Fruit fly (Drosophila melanogaster): ENCODE data around the gene CG2211.

Gene CG2211

DNA sequence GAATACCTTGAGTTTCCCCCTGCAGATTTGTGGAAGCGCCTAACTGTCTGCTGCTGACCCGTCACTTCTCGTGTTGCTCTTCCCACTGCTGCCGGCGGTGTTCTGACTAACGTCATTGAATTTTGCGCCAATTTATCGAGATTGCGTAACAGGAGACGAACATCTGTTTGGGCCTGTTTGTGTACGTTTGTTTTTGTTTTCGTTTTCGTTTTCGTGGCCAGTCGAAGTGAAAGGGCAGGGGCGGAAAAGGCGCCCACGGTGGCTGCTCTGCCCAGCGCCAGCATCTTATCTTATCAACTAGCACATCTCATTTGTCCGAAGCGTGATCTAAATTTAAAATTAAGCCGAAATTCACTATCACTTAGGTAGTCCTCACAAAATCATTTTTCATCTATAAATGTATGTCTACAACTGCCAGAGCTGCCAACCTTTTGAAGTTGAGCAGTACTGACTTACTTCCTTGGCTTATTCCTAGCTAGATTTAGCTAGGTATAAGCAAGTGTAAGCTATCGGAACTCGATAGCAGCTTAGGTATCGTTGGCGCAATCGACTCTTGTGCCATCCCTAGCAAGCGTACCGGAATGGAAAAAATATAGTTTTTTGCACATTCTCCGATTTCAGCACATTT, 28.0 kb downstream of the CG2211 start, which contains the start of the genes Ctr9 and Nt5a (continued):
- TF ChIP-seq cas (GFP tag; IDR thresholded peaks at IDR 0.05) (peak; percentile 59; the same call in 1 of the 2 replicates), CG18262 (tag; optimal IDR thresholded peaks at IDR 0.05) (peak; percentile 20), CG16863 (GFP tag; optimal IDR thresholded peaks at IDR 0.05) (peak; percentile 27), Ravus (GFP tag; IDR thresholded peaks at IDR 0.05) (no peak), CG30431 (GFP tag; optimal IDR thresholded peaks at IDR 0.05) (no peak), CHES-1-like (GFP tag; optimal IDR thresholded peaks at IDR 0.05) (peak; percentile 56), az2 (GFP tag; optimal IDR thresholded peaks at IDR 0.05) (peak; percentile 31), CG3407 (GFP tag; optimal IDR thresholded peaks at IDR 0.05) (no peak), ara (GFP tag; IDR thresholded peaks at IDR 0.05) (no peak), danr (GFP tag; IDR thresholded peaks at IDR 0.05) (no peak), CG5180 (GFP tag; optimal IDR thresholded peaks at IDR 0.05) (no peak), Fer2 (tag; optimal IDR thresholded peaks at IDR 0.05) (peak; percentile 60), Mrtf (GFP tag; IDR thresholded peaks at IDR 0.05) (no peak), CG12104 (GFP tag; optimal IDR thresholded peaks at IDR 0.05) (no peak), kay (GFP tag; optimal IDR thresholded peaks at IDR 0.05) (peak; percentile 36), lmd (GFP tag; IDR thresholded peaks at IDR 0.05) (no peak; the same call in 1 of the 2 replicates), unc-4 (GFP tag; IDR thresholded peaks at IDR 0.05; ENCODE audit: partially characterized antibody) (peak; percentile 85), shn (GFP tag; optimal IDR thresholded peaks at IDR 0.05) (peak; percentile 76), sob (GFP tag; IDR thresholded peaks at IDR 0.05) (peak; percentile 72), cato (GFP tag; optimal IDR thresholded peaks at IDR 0.05; ENCODE audit: borderline replicate concordance) (no peak), inv (GFP tag; IDR thresholded peaks at IDR 0.05; ENCODE audit: partially characterized antibody) (peak; percentile 68), psq (GFP tag; optimal IDR thresholded peaks at IDR 0.05) (no peak), Med (GFP tag) (peak; percentile 96), schlank (tag; optimal IDR thresholded peaks at IDR 0.05) (no peak), B-H1 (GFP tag; IDR thresholded peaks at IDR 0.05) (no peak), Bdp1 (GFP tag; optimal IDR thresholded peaks at IDR 0.05) (no peak), CG12744 (GFP tag; optimal IDR thresholded peaks at IDR 0.05) (peak; percentile 61), Camta (GFP tag; optimal IDR thresholded peaks at IDR 0.05) (no peak), dan (GFP tag; IDR thresholded peaks at IDR 0.05) (no peak), CG10366 (GFP tag; IDR thresholded peaks at IDR 0.05) (no peak; the same call in 1 of the 2 replicates), CG16815 (GFP tag; optimal IDR thresholded peaks at IDR 0.05) (no peak), B-H2 (GFP tag; optimal IDR thresholded peaks at IDR 0.05) (peak; percentile 87), CG4282 (GFP tag; optimal IDR thresholded peaks at IDR 0.05) (peak; percentile 27), eve (GFP tag; optimal IDR thresholded peaks at IDR 0.05) (no peak), gro (GFP tag; optimal IDR thresholded peaks at IDR 0.05) (peak; percentile 87), Hr78 (GFP tag; optimal IDR thresholded peaks at IDR 0.05) (peak in 1 of 2 experiments; percentile 42), CG13424 (tag; optimal IDR thresholded peaks at IDR 0.05) (peak; percentile 65), Elba2 (GFP tag; optimal IDR thresholded peaks at IDR 0.05) (no peak), ap (GFP tag; IDR thresholded peaks at IDR 0.05) (no peak), Mad (GFP tag; optimal IDR thresholded peaks at IDR 0.05) (peak; percentile 38), CG17829 (tag; optimal IDR thresholded peaks at IDR 0.05) (peak; percentile 61), Mes4 (GFP tag; optimal IDR thresholded peaks at IDR 0.05) (no peak), klu (GFP tag; IDR thresholded peaks at IDR 0.05) (no peak), CG10209 (GFP tag; optimal IDR thresholded peaks at IDR 0.05) (no peak), fd3F (GFP tag; optimal IDR thresholded peaks at IDR 0.05) (peak; percentile 11), cad (GFP tag; optimal IDR thresholded peaks at IDR 0.05) (no peak), fru (optimal IDR thresholded peaks at IDR 0.05) (no peak), z (GFP tag; IDR thresholded peaks at IDR 0.05) (no peak), sug (tag; optimal IDR thresholded peaks at IDR 0.05) (peak; percentile 75), CG13296 (GFP tag; optimal IDR thresholded peaks at IDR 0.05) (peak; percentile 21), nerfin-1 (tag; optimal IDR thresholded peaks at IDR 0.05) (peak; percentile 69)

Data from whole organism, embryonic.